Worm (Caenorhabditis elegans): ENCODE data around the gene sru-7.

sru-7 gene

ce11 chrIV:8481308-8481707, 11.0 kb upstream of the sru-7 start, which contains the start of gene spp-8:
TSS of gene spp-8 (plus strand) at chrIV:8481664.
- TF ChIP-seq ceh-16 (tag; optimal IDR thresholded peaks at IDR 0.05), result no peak
- no peak for TF ChIP-seq elt-1 (tag; optimal IDR thresholded peaks at IDR 0.05)
- no peak for TF ChIP-seq Y55F3AM.14 (GFP tag; optimal IDR thresholded peaks at IDR 0.05)
- peak; percentile 55 for TF ChIP-seq sma-9 (GFP tag; optimal IDR thresholded peaks at IDR 0.05)
- TF ChIP-seq sma-9 (tag; optimal IDR thresholded peaks at IDR 0.05), result no peak
- TF ChIP-seq nhr-11 (tag; optimal IDR thresholded peaks at IDR 0.05), result no peak
- no peak for TF ChIP-seq mbf-1 (tag; optimal IDR thresholded peaks at IDR 0.05)
- TF ChIP-seq fos-1 (tag; optimal IDR thresholded peaks at IDR 0.05), result peak; percentile 78
- no peak for TF ChIP-seq aly-2 (tag; optimal IDR thresholded peaks at IDR 0.05)
- TF ChIP-seq sma-3 (GFP tag; optimal IDR thresholded peaks at IDR 0.05), result peak; percentile 5
- TF ChIP-seq crh-2 (tag; optimal IDR thresholded peaks at IDR 0.05), result peak; percentile 81
- TF ChIP-seq F13H6.1 (tag; optimal IDR thresholded peaks at IDR 0.05), result no peak
- TF ChIP-seq nhr-25 (tag; optimal IDR thresholded peaks at IDR 0.05), result no peak
- TF ChIP-seq mab-5 (tag; optimal IDR thresholded peaks at IDR 0.05), result no peak
- no peak for TF ChIP-seq nhr-77 (tag; optimal IDR thresholded peaks at IDR 0.05)
- no peak for TF ChIP-seq lin-39 (tag; optimal IDR thresholded peaks at IDR 0.05)
- no peak for TF ChIP-seq ztf-11 (tag; optimal IDR thresholded peaks at IDR 0.05)
- peak; percentile 41 for TF ChIP-seq skn-1 (tag; optimal IDR thresholded peaks at IDR 0.05)
- TF ChIP-seq nhr-21 (tag; optimal IDR thresholded peaks at IDR 0.05), result no peak
- no peak for TF ChIP-seq nhr-6 (tag; optimal IDR thresholded peaks at IDR 0.05)
- TF ChIP-seq nhr-10 (tag; optimal IDR thresholded peaks at IDR 0.05), result no peak
- TF ChIP-seq unc-55 (GFP tag; optimal IDR thresholded peaks at IDR 0.05), result no peak
- TF ChIP-seq R02D3.7 (tag; optimal IDR thresholded peaks at IDR 0.05), result no peak
- TF ChIP-seq nhr-23 (tag; optimal IDR thresholded peaks at IDR 0.05), result no peak
- TF ChIP-seq unc-39 (tag; optimal IDR thresholded peaks at IDR 0.05), result no peak
- no peak for TF ChIP-seq blmp-1 (tag; optimal IDR thresholded peaks at IDR 0.05; ENCODE audit: insufficient read depth)
- TF ChIP-seq alr-1 (tag; optimal IDR thresholded peaks at IDR 0.05), result no peak
- TF ChIP-seq zag-1 (tag; optimal IDR thresholded peaks at IDR 0.05), result no peak
- TF ChIP-seq ZK546.5 (tag; optimal IDR thresholded peaks at IDR 0.05), result no peak
- TF ChIP-seq egl-27 (tag; optimal IDR thresholded peaks at IDR 0.05), result no peak
- no peak for TF ChIP-seq ztf-4 (tag; optimal IDR thresholded peaks at IDR 0.05)
- no peak for TF ChIP-seq elt-3 (tag; optimal IDR thresholded peaks at IDR 0.05)
- peak; percentile 40 for TF ChIP-seq gmeb-1 (tag; optimal IDR thresholded peaks at IDR 0.05)
- no peak for TF ChIP-seq unc-62 (GFP tag; optimal IDR thresholded peaks at IDR 0.05)
- TF ChIP-seq lin-11 (tag; optimal IDR thresholded peaks at IDR 0.05), result no peak
- TF ChIP-seq mdl-1 (tag; optimal IDR thresholded peaks at IDR 0.05), result peak in 1 of 2 experiments; percentile 43

ce11 chrIV:8487183-8487582, 5.2 kb upstream of the sru-7 start, which contains the start of gene srlf-3:
TSS of gene srlf-3 (plus strand) at chrIV:8487483.
- TF ChIP-seq mdl-1 (tag; optimal IDR thresholded peaks at IDR 0.05) (no peak), unc-39 (tag; optimal IDR thresholded peaks at IDR 0.05) (no peak), lin-39 (tag; optimal IDR thresholded peaks at IDR 0.05) (no peak), crh-2 (tag; optimal IDR thresholded peaks at IDR 0.05) (no peak), nhr-12 (tag; optimal IDR thresholded peaks at IDR 0.05) (no peak)

DNA sequence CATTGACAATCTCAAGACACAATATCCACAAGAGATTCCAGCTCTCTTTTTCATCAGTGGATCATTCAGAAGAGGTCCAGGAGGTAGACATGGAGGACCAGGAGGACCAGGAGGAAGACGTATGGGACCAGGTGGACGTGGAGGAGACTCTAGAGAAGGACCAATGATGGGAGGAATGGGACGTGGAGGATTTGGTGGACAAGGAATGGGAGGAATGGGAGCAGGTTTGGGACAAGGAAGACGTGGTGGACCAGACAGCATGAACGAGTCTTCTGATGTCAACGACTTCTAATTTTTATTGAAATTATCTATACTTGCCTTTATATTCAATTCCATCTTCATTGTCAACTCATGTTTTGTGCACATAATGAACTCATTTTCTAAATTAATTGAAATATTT, 4.3 kb upstream of the sru-7 start:
- no peak for TF ChIP-seq nhr-21 (tag; optimal IDR thresholded peaks at IDR 0.05)
- TF ChIP-seq alr-1 (tag; optimal IDR thresholded peaks at IDR 0.05), result no peak
- TF ChIP-seq lin-39 (tag; optimal IDR thresholded peaks at IDR 0.05), result no peak
- no peak for TF ChIP-seq skn-1 (tag; optimal IDR thresholded peaks at IDR 0.05)
- no peak for TF ChIP-seq F13H6.1 (tag; optimal IDR thresholded peaks at IDR 0.05)
- no peak for TF ChIP-seq ZK546.5 (tag; optimal IDR thresholded peaks at IDR 0.05)
- TF ChIP-seq nhr-23 (tag; optimal IDR thresholded peaks at IDR 0.05), result no peak
- TF ChIP-seq zag-1 (tag; optimal IDR thresholded peaks at IDR 0.05), result no peak
- no peak for TF ChIP-seq R02D3.7 (tag; optimal IDR thresholded peaks at IDR 0.05)
- TF ChIP-seq unc-39 (tag; optimal IDR thresholded peaks at IDR 0.05), result no peak
- no peak for TF ChIP-seq nhr-77 (tag; optimal IDR thresholded peaks at IDR 0.05)
- no peak for TF ChIP-seq mdl-1 (tag; optimal IDR thresholded peaks at IDR 0.05)
- no peak for TF ChIP-seq dmd-4 (tag; optimal IDR thresholded peaks at IDR 0.05)
- TF ChIP-seq ama-1 (optimal IDR thresholded peaks at IDR 0.05), result no peak
- TF ChIP-seq sem-4 (tag; optimal IDR thresholded peaks at IDR 0.05), result no peak
